Fruit fly (Drosophila melanogaster) whole organism, embryonic: ENCODE measurements around the gene CG13921.

Experiments
- Abd-B ChIP-seq: fragments of 200-800 bp; sonication (Bioruptor generic); optimal IDR thresholded peaks from 2 replicates; lab custom pipeline; 2018; ENCODE audit warnings: missing biosample characterization, mild to moderate bottlenecking, missing genetic modification characterization, moderate library complexity
- Bteb2 ChIP-seq: fragments of 200-800 bp; sonication (Bioruptor generic); optimal IDR thresholded peaks from 2 replicates; lab custom pipeline; 2016; ENCODE audit warnings: missing biosample characterization, missing genetic modification characterization
- CG10147 ChIP-seq: fragments of 200-800 bp; sonication (Bioruptor generic); optimal IDR thresholded peaks from 2 replicates; lab custom pipeline; 2019; ENCODE audit warnings: missing biosample characterization, mild to moderate bottlenecking, missing genetic modification characterization, moderate library complexity
- CG10462 ChIP-seq: fragments of 200-800 bp; sonication (Bioruptor generic); optimal IDR thresholded peaks from 2 replicates; lab custom pipeline; 2016; ENCODE audit warnings: missing biosample characterization, missing genetic modification characterization
- CG13775 ChIP-seq: fragments of 200-800 bp; sonication (Bioruptor generic); optimal IDR thresholded peaks from 3 replicates; lab custom pipeline; 2017; ENCODE audit warnings: missing biosample characterization, mild to moderate bottlenecking, missing genetic modification characterization
- CG15479 ChIP-seq: fragments of 200-800 bp; sonication (Bioruptor generic); optimal IDR thresholded peaks from 3 replicates; lab custom pipeline; 2019; ENCODE audit warnings: missing biosample characterization, mild to moderate bottlenecking, missing genetic modification characterization, moderate library complexity
- CG15514 ChIP-seq: fragments of 200-800 bp; sonication (Bioruptor generic); optimal IDR thresholded peaks from 3 replicates; lab custom pipeline; 2017; ENCODE audit warnings: missing biosample characterization, missing genetic modification characterization, mild to moderate bottlenecking, moderate library complexity, missing genetic modification reagents
- CG16863 ChIP-seq: fragments of 200-800 bp; sonication (Bioruptor generic); optimal IDR thresholded peaks from 3 replicates; lab custom pipeline; 2016; ENCODE audit warnings: missing biosample characterization, missing genetic modification characterization
- CG17802 ChIP-seq: fragments of 200-800 bp; sonication (Bioruptor generic); optimal IDR thresholded peaks from 2 replicates; lab custom pipeline; 2018; ENCODE audit warnings: missing biosample characterization, mild to moderate bottlenecking, missing genetic modification characterization, moderate library complexity
- CG18262 ChIP-seq: fragments of 200-800 bp; optimal IDR thresholded peaks from 3 replicates; lab custom pipeline; 2019; ENCODE audit warnings: missing biosample characterization, mild to moderate bottlenecking, missing genetic modification characterization, moderate library complexity
- CG3163 ChIP-seq: fragments of 200-800 bp; sonication (Bioruptor generic); optimal IDR thresholded peaks from 3 replicates; lab custom pipeline; 2016; ENCODE audit warnings: missing biosample characterization, missing genetic modification characterization
- CG32532 ChIP-seq: fragments of 200-800 bp; sonication (Bioruptor generic); IDR thresholded peaks from 2 replicates; pipeline ENCODE4 v1.3.6; 2022; ENCODE audit warnings: missing biosample characterization, missing genetic modification characterization
- CG32767 ChIP-seq: fragments of 200-800 bp; sonication (Bioruptor generic); IDR thresholded peaks from 2 replicates; pipeline ENCODE4 v1.3.6; 2022; ENCODE audit warnings: missing biosample characterization, missing genetic modification characterization
- CG34376 ChIP-seq: fragments of 200-800 bp; sonication (Bioruptor generic); optimal IDR thresholded peaks from 2 replicates; lab custom pipeline; 2018; ENCODE audit warnings: missing biosample characterization, mild to moderate bottlenecking, missing genetic modification characterization
- CG3847 ChIP-seq: fragments of 200-800 bp; sonication (Bioruptor generic); IDR thresholded peaks from 2 replicates; pipeline ENCODE4 v1.3.6; 2022; ENCODE audit warnings: missing biosample characterization, missing genetic modification characterization
- CG3995 ChIP-seq: fragments of 200-800 bp; sonication (Bioruptor generic); optimal IDR thresholded peaks from 3 replicates; lab custom pipeline; 2016; ENCODE audit warnings: missing biosample characterization, missing genetic modification characterization
- CG4424 ChIP-seq: fragments of 200-800 bp; sonication (Bioruptor generic); optimal IDR thresholded peaks from 3 replicates; lab custom pipeline; 2016; ENCODE audit warnings: missing biosample characterization, missing genetic modification characterization
- CG6813 ChIP-seq: fragments of 200-800 bp; sonication (Bioruptor generic); optimal IDR thresholded peaks from 2 replicates; lab custom pipeline; 2017; ENCODE audit warnings: missing biosample characterization, missing genetic modification characterization, mild to moderate bottlenecking, moderate library complexity, missing genetic modification reagents
- CG7928 ChIP-seq: fragments of 200-800 bp; sonication (Bioruptor generic); optimal IDR thresholded peaks from 2 replicates; lab custom pipeline; 2017; ENCODE audit warnings: missing biosample characterization, mild to moderate bottlenecking, missing genetic modification characterization
- CG8281 ChIP-seq: fragments of 200-800 bp; sonication (Bioruptor generic); optimal IDR thresholded peaks from 2 replicates; lab custom pipeline; 2018; ENCODE audit warnings: missing biosample characterization, mild to moderate bottlenecking, missing genetic modification characterization, moderate library complexity
- CG9727 ChIP-seq: fragments of 200-800 bp; sonication (Bioruptor generic); optimal IDR thresholded peaks from 3 replicates; lab custom pipeline; 2017; ENCODE audit warnings: missing biosample characterization, mild to moderate bottlenecking, missing genetic modification characterization
- CG9797 ChIP-seq: fragments of 200-800 bp; sonication (Bioruptor generic); optimal IDR thresholded peaks from 3 replicates; lab custom pipeline; 2018; ENCODE audit warnings: missing biosample characterization, mild to moderate bottlenecking, missing genetic modification characterization
- CTCF ChIP-seq: fragments of 200-800 bp; sonication (Bioruptor generic); optimal IDR thresholded peaks from 2 replicates; lab custom pipeline; 2017; ENCODE audit warnings: missing biosample characterization, mild to moderate bottlenecking, missing genetic modification characterization, moderate library complexity
- Dek ChIP-seq: fragments of 200-800 bp; sonication (Bioruptor generic); optimal IDR thresholded peaks from 3 replicates; lab custom pipeline; 2019; ENCODE audit warnings: missing biosample characterization, mild to moderate bottlenecking, missing genetic modification characterization, moderate library complexity
- Drgx ChIP-seq: fragments of 200-800 bp; sonication (Bioruptor generic); IDR thresholded peaks from 2 replicates; pipeline ENCODE4 v1.3.6; 2022; ENCODE audit warnings: missing biosample characterization, missing genetic modification characterization
- Ets97D ChIP-seq: fragments of 200-800 bp; sonication (Bioruptor generic); optimal IDR thresholded peaks from 3 replicates; lab custom pipeline; 2016; ENCODE audit warnings: missing biosample characterization, missing genetic modification characterization
- HmgD ChIP-seq: fragments of 200-800 bp; sonication (Bioruptor generic); optimal IDR thresholded peaks from 3 replicates; lab custom pipeline; 2016; ENCODE audit warnings: missing biosample characterization, missing genetic modification characterization
- Hsf ChIP-seq: fragments of 200-800 bp; sonication (Bioruptor generic); optimal IDR thresholded peaks from 3 replicates; lab custom pipeline; 2016; ENCODE audit warnings: missing biosample characterization, missing genetic modification characterization
- Mad ChIP-seq: fragments of 200-800 bp; sonication (Bioruptor generic); optimal IDR thresholded peaks from 2 replicates; lab custom pipeline; 2016; ENCODE audit warnings: missing biosample characterization, missing genetic modification characterization
- NC2β ChIP-seq: fragments of 200-800 bp; sonication (Bioruptor generic); optimal IDR thresholded peaks from 2 replicates; lab custom pipeline; 2016; ENCODE audit warnings: missing biosample characterization, missing genetic modification characterization
- Opbp ChIP-seq: fragments of 200-800 bp; sonication (Bioruptor generic); IDR thresholded peaks from 3 replicates; pipeline ENCODE4 v1.3.6; 2022; ENCODE audit warnings: missing biosample characterization, missing genetic modification characterization; ENCODE audit not compliant: partially characterized antibody
- PHDP ChIP-seq: fragments of 200-800 bp; sonication (Bioruptor generic); optimal IDR thresholded peaks from 3 replicates; lab custom pipeline; 2018; ENCODE audit warnings: missing biosample characterization, mild to moderate bottlenecking, missing genetic modification characterization, moderate library complexity
- Sin3A ChIP-seq: fragments of >200 bp; optimal IDR thresholded peaks from 2 replicates; lab custom pipeline; 2018
- Sry-δ ChIP-seq: fragments of 200-800 bp; sonication (Bioruptor generic); optimal IDR thresholded peaks from 2 replicates; lab custom pipeline; 2016; ENCODE audit warnings: missing biosample characterization, missing genetic modification characterization
- Xrp1 ChIP-seq: fragments of 200-800 bp; sonication (Bioruptor generic); IDR thresholded peaks from 2 replicates; pipeline ENCODE4 v1.3.6; 2022; ENCODE audit warnings: missing biosample characterization, missing genetic modification characterization
- bsh ChIP-seq, 2 experiments: fragments of 200-800 bp; sonication (Bioruptor generic); optimal IDR thresholded peaks; 2 replicates each; lab custom pipeline; 2017 to 2018; ENCODE audit warnings: mild to moderate bottlenecking in 2 of 2, missing biosample characterization in 2 of 2, missing genetic modification characterization in 2 of 2, moderate library complexity in 1 of 2
- crol ChIP-seq: fragments of 200-800 bp; sonication (Bioruptor generic); IDR thresholded peaks from 2 replicates; pipeline ENCODE4 v1.3.6; 2022; ENCODE audit warnings: missing biosample characterization, missing genetic modification characterization
- dan ChIP-seq: fragments of 200-800 bp; sonication (Bioruptor generic); IDR thresholded peaks from 2 replicates; pipeline ENCODE4 v1.3.6; 2022; ENCODE audit warnings: missing biosample characterization, missing genetic modification characterization
- esg ChIP-seq: fragments of 200-800 bp; sonication (Bioruptor generic); conservative IDR thresholded peaks from 2 replicates; pipeline ENCODE4 v1.3.6; 2022; ENCODE audit warnings: missing biosample characterization, missing genetic modification characterization
- hb ChIP-seq: fragments of 200-800 bp; sonication (Bioruptor generic); IDR thresholded peaks from 3 replicates; pipeline ENCODE4 v1.3.6; 2022; ENCODE audit warnings: missing biosample characterization, missing genetic modification characterization; ENCODE audit not compliant: partially characterized antibody
- hkb ChIP-seq, 2 experiments: fragments of 200-800 bp in 1 of 2; fragments of >200 bp in 1 of 2; sonication (Bioruptor generic) in 1 of 2; IDR thresholded peaks in 1 of 2; optimal IDR thresholded peaks in 1 of 2; 2 replicates each; pipeline versions ENCODE4 v1.3.6 to Lab custom; 2017 to 2022; ENCODE audit warnings: missing biosample characterization in 1 of 2, missing genetic modification characterization in 1 of 2
- inv ChIP-seq: fragments of 200-800 bp; sonication (Bioruptor generic); IDR thresholded peaks from 2 replicates; pipeline ENCODE4 v1.3.6; 2022; ENCODE audit warnings: missing biosample characterization, missing genetic modification characterization; ENCODE audit not compliant: partially characterized antibody
- onecut ChIP-seq: fragments of 200-800 bp; sonication (Bioruptor generic); IDR thresholded peaks from 2 replicates; pipeline ENCODE4 v1.3.6; 2022; ENCODE audit warnings: missing biosample characterization, missing genetic modification characterization
- pzg ChIP-seq: fragments of 200-800 bp; sonication (Bioruptor generic); optimal IDR thresholded peaks from 3 replicates; lab custom pipeline; 2018; ENCODE audit warnings: missing biosample characterization, mild to moderate bottlenecking, missing genetic modification characterization, moderate library complexity
- ssp ChIP-seq: fragments of 200-800 bp; sonication (Bioruptor generic); IDR thresholded peaks from 2 replicates; pipeline ENCODE4 v1.3.6; 2022; ENCODE audit warnings: missing biosample characterization, missing genetic modification characterization
- trem ChIP-seq: fragments of 200-800 bp; optimal IDR thresholded peaks from 3 replicates; lab custom pipeline; 2019; ENCODE audit warnings: missing biosample characterization, mild to moderate bottlenecking, missing genetic modification characterization, moderate library complexity
- unc-4 ChIP-seq: fragments of 200-800 bp; sonication (Bioruptor generic); IDR thresholded peaks from 2 replicates; pipeline ENCODE4 v1.3.6; 2022; ENCODE audit warnings: missing biosample characterization, missing genetic modification characterization; ENCODE audit not compliant: partially characterized antibody
- zen ChIP-seq: fragments of 200-800 bp; sonication (Bioruptor generic); optimal IDR thresholded peaks from 3 replicates; lab custom pipeline; 2018; ENCODE audit warnings: missing biosample characterization, mild to moderate bottlenecking, missing genetic modification characterization, moderate library complexity
- zfh1 ChIP-seq: fragments of 200-800 bp; sonication (Bioruptor generic); IDR thresholded peaks from 3 replicates; pipeline ENCODE4 v1.3.6; 2022; ENCODE audit warnings: missing biosample characterization, missing genetic modification characterization

Gene CG13921

DNA sequence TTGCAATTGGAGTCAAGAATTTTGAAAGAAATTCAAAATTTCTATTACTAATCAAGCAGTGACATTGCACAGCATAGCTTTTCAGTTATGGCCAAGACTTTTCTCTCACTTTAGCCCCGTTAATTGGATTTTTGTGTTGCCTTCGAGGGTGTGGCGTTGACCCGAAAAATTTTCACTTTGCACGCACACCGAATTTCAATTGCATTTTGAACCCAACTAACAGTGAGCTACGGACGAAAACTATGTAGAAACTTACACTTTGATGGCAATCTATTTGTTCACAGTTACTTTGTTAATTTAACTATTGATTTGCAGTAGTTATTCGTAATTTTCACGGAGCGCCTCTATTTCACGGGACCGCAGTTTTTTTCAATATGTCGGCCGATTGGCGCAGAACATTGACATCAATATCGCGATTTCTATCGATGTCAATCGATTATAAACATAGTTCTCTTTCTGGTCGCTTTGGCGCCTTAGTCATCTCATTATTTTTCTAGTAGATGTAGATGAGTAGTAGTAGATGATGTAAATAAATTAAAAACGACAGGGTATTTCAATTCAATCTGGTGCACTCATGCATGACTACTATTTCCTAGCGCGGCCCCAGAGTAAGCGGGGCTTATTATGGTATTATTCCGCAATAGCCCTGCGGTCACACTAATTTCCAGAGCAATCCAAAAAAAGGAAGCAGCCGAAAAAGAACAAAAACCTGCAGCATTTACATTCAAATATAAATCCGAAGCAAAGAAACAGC lies 48.4 kb downstream of the CG13921 start, which contains the start of the genes alpha-Spec, dlt and Cdc37 (continued):
- TF ChIP-seq CTCF (peak; percentile 95), CG15479 (GFP tag; lab: Kevin White, UChicago) (peak; percentile 20), zen (tag; lab: Kevin White, UChicago) (peak; percentile 5), zfh1 (GFP tag; lab: Robert Waterston, UW) (peak; percentile 26; the same call in 1 of the 3 replicates), CG18262 (peak; percentile 43), onecut (GFP tag; lab: Robert Waterston, UW) (peak; percentile 67), ssp (GFP tag; lab: Robert Waterston, UW) (0 out of 2 replicates have a peak, but pooled peaks have one; percentile 19), Hsf (GFP tag; lab: Kevin White, UChicago) (peak; percentile 35), CG34376 (GFP tag; lab: Kevin White, UChicago) (peak; percentile 31), CG16863 (GFP tag; lab: Kevin White, UChicago) (no peak), CG15514 (GFP tag; lab: Kevin White, UChicago) (peak; percentile 91), dan (GFP tag; lab: Robert Waterston, UW) (no peak), HmgD (peak; percentile 38), hkb (optimal IDR thresholded peaks at IDR 0.05; lab: Kevin White, UChicago) (peak; percentile 39), hkb (GFP tag; IDR thresholded peaks at IDR 0.05; lab: Robert Waterston, UW) (no peak), bsh (GFP tag; optimal IDR thresholded peaks at IDR 0.05; lab: Kevin White, UChicago) (peak; percentile 15 to 58), trem (tag; lab: Kevin White, UChicago) (peak; percentile 92), Abd-B (GFP tag; lab: Kevin White, UChicago) (no peak), Sin3A (peak; percentile 80), CG32532 (GFP tag; lab: Robert Waterston, UW) (peak; percentile 9; the same call in 1 of the 2 replicates), Ets97D (peak; percentile 81), hb (GFP tag; lab: Robert Waterston, UW) (peak; percentile 65), CG17802 (tag; lab: Kevin White, UChicago) (peak; percentile 62), Mad (GFP tag; lab: Kevin White, UChicago) (no peak), CG6813 (no peak), CG10462 (GFP tag; lab: Kevin White, UChicago) (no peak), CG9727 (peak; percentile 10), CG3995 (GFP tag; lab: Kevin White, UChicago) (peak; percentile 52), Xrp1 (GFP tag; lab: Robert Waterston, UW) (0 out of 2 replicates have a peak, but pooled peaks have one; percentile 9), CG7928 (GFP tag; lab: Kevin White, UChicago) (peak; percentile 34), CG8281 (tag; lab: Kevin White, UChicago) (peak; percentile 97), inv (GFP tag; lab: Robert Waterston, UW) (peak; percentile 76), PHDP (tag; lab: Kevin White, UChicago) (peak; percentile 19), CG13775 (GFP tag; lab: Kevin White, UChicago) (peak; percentile 39), CG4424 (GFP tag; lab: Kevin White, UChicago) (peak; percentile 24), crol (GFP tag; lab: Robert Waterston, UW) (no peak), Drgx (GFP tag; lab: Robert Waterston, UW) (no peak), esg (GFP tag; lab: Robert Waterston, UW) (no peak), CG10147 (GFP tag; lab: Kevin White, UChicago) (peak; percentile 27), pzg (GFP tag; lab: Kevin White, UChicago) (peak; percentile 84), Dek (tag; lab: Kevin White, UChicago) (peak; percentile 2), CG3847 (GFP tag; lab: Robert Waterston, UW) (0 out of 2 replicates have a peak, but pooled peaks have one; percentile 10), CG32767 (GFP tag; lab: Robert Waterston, UW) (no peak; the same call in 1 of the 2 replicates), CG3163 (GFP tag; lab: Kevin White, UChicago) (peak; percentile 3), Opbp (GFP tag; lab: Robert Waterston, UW) (peak; percentile 74), unc-4 (GFP tag; lab: Robert Waterston, UW) (peak; percentile 82), CG9797 (GFP tag; lab: Kevin White, UChicago) (peak; percentile 88), Sry-δ (GFP tag; lab: Kevin White, UChicago) (peak; percentile 80), NC2β (GFP tag; lab: Kevin White, UChicago) (peak; percentile 37), Bteb2 (GFP tag; lab: Kevin White, UChicago) (peak; percentile 6)
